Fruit fly (Drosophila melanogaster): Measurements from ENCODE around the gene CG11664.

CG11664 gene

dm6 chrX:873739-874138, 1.8 kb upstream of the CG11664 start:
- TF ChIP-seq Hnf4 (GFP tag; optimal IDR thresholded peaks at IDR 0.05): no peak
- no peak for TF ChIP-seq dl (GFP tag; optimal IDR thresholded peaks at IDR 0.05; ENCODE audit: insufficient read depth in 1 of 2, partially characterized antibody in 2 of 2)
- no peak for TF ChIP-seq lola (GFP tag; optimal IDR thresholded peaks at IDR 0.05)
- no peak for TF ChIP-seq CG32264 (GFP tag; optimal IDR thresholded peaks at IDR 0.05)
- peak; percentile 7 for TF ChIP-seq ey (GFP tag; optimal IDR thresholded peaks at IDR 0.05)
- TF ChIP-seq foxo (GFP tag; optimal IDR thresholded peaks at IDR 0.05): peak in 1 of 2 experiments; percentile 38
- no peak for TF ChIP-seq pan (optimal IDR thresholded peaks at IDR 0.05)
- TF ChIP-seq HLH106 (tag; optimal IDR thresholded peaks at IDR 0.05): peak; percentile 5
- no peak for TF ChIP-seq Hr83 (GFP tag; optimal IDR thresholded peaks at IDR 0.05; ENCODE audit: poor library complexity, severe bottlenecking)
- no peak for TF ChIP-seq Rel (GFP tag; optimal IDR thresholded peaks at IDR 0.05)
- TF ChIP-seq Rel (tag; optimal IDR thresholded peaks at IDR 0.05): no peak
- TF ChIP-seq rgr (GFP tag; optimal IDR thresholded peaks at IDR 0.05): no peak
- TF ChIP-seq N (GFP tag; optimal IDR thresholded peaks at IDR 0.05): no peak
- no peak for TF ChIP-seq CrebA (GFP tag; optimal IDR thresholded peaks at IDR 0.05; ENCODE audit: borderline replicate concordance)
- TF ChIP-seq fru (GFP tag; optimal IDR thresholded peaks at IDR 0.05): peak; percentile 34
- no peak for TF ChIP-seq GATAd (GFP tag; optimal IDR thresholded peaks at IDR 0.05)
- no peak for TF ChIP-seq sv (GFP tag; optimal IDR thresholded peaks at IDR 0.05)
- no peak for TF ChIP-seq usp (GFP tag; optimal IDR thresholded peaks at IDR 0.05)
- TF ChIP-seq Hr78 (GFP tag; optimal IDR thresholded peaks at IDR 0.05): no peak
- peak; percentile 24 for TF ChIP-seq h (GFP tag; optimal IDR thresholded peaks at IDR 0.05)
- no peak for TF ChIP-seq Dif (GFP tag; optimal IDR thresholded peaks at IDR 0.05; ENCODE audit: partially characterized antibody)
- no peak for TF ChIP-seq Vsx2 (GFP tag; optimal IDR thresholded peaks at IDR 0.05; ENCODE audit: partially characterized antibody)

DNA sequence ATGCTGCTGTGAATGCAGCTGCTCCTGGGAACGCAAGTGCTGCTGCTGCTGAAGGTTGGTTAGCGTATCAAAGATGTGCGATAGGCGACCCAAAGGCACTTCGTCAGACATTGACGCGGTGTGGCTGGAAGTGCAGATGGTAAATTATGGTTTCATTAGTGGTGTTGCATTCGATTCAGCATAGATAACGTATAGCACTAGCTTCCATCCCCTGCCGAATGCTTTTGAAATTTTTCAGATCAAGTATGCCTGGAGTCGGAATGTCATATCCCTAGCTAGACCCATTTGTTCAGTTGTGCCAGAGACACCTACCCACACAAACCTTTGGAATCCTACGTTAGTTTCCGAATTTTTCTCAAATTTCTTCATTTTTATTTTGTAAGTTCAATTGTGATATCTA, 18.6 kb downstream of the CG11664 start, which contains the start of gene CG11663:
CG11663 (plus strand) TSS at position 301 of the 400 bp plus-strand sequence.
- TF ChIP-seq Hr78 (GFP tag; optimal IDR thresholded peaks at IDR 0.05): no peak
- TF ChIP-seq GATAd (GFP tag; optimal IDR thresholded peaks at IDR 0.05): no peak
- no peak for TF ChIP-seq Abd-B (GFP tag; optimal IDR thresholded peaks at IDR 0.05)
- TF ChIP-seq Dfd (GFP tag; optimal IDR thresholded peaks at IDR 0.05): no peak
- no peak for TF ChIP-seq brk (GFP tag; optimal IDR thresholded peaks at IDR 0.05)
- no peak for TF ChIP-seq fru (GFP tag; optimal IDR thresholded peaks at IDR 0.05)
- TF ChIP-seq sv (GFP tag; optimal IDR thresholded peaks at IDR 0.05): no peak
- TF ChIP-seq Hnf4 (GFP tag; optimal IDR thresholded peaks at IDR 0.05): no peak
- TF ChIP-seq CG32264 (GFP tag; optimal IDR thresholded peaks at IDR 0.05): no peak
- no peak for TF ChIP-seq jim (GFP tag; optimal IDR thresholded peaks at IDR 0.05)
- TF ChIP-seq dmrt93B (GFP tag; optimal IDR thresholded peaks at IDR 0.05): no peak
- no peak for TF ChIP-seq sage (GFP tag; optimal IDR thresholded peaks at IDR 0.05)
- TF ChIP-seq br (GFP tag; optimal IDR thresholded peaks at IDR 0.05): no peak
- no peak for TF ChIP-seq psq (GFP tag; optimal IDR thresholded peaks at IDR 0.05)
- no peak for TF ChIP-seq h (GFP tag; optimal IDR thresholded peaks at IDR 0.05)
- no peak for TF ChIP-seq N (GFP tag; optimal IDR thresholded peaks at IDR 0.05)
- TF ChIP-seq foxo (GFP tag; optimal IDR thresholded peaks at IDR 0.05): no peak
- no peak for TF ChIP-seq Myc (optimal IDR thresholded peaks at IDR 0.05)

- TF ChIP-seq ey (GFP tag; optimal IDR thresholded peaks at IDR 0.05): no peak
- no peak for TF ChIP-seq Hr83 (GFP tag; optimal IDR thresholded peaks at IDR 0.05; ENCODE audit: poor library complexity, severe bottlenecking)
- peak; percentile 26 for TF ChIP-seq psq (GFP tag; optimal IDR thresholded peaks at IDR 0.05)
- peak; percentile 26 for TF ChIP-seq fru (GFP tag; optimal IDR thresholded peaks at IDR 0.05)
- TF ChIP-seq foxo (GFP tag; optimal IDR thresholded peaks at IDR 0.05): peak in 1 of 2 experiments; percentile 21
Observed at dm6 chrX:898367-898766, 22.8 kb downstream of the CG11664 start.

DNA sequence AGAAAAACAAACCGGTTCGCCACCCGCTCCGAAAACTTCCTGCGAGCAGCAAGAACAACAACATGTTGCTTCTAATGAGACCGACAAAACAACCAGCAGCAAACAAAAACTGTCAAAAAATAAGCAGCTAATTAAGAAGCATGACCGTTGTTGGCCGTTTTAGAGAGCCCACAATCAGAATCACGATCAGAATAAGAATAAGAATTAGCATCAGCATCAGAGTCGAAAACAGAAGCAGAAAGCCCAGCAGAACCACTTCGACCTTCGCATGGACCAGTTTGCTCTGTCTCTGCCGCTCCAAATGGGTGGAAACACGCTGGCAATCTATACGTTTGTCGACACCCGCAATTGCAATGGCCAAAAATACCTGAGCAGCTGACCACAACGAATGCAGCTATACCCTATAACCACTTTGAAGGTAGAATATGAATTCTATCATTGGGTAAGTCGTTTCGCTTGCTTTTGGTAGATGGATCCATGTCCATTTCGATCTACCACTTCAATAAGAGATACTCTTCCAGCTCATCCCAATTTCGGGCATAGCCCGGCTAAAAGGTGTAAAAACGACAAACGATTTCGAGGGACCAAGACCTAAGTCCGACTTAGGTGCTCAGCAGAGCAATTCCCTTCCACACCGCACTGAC, 24.0 kb downstream of the CG11664 start:
- TF ChIP-seq Dfd (GFP tag; optimal IDR thresholded peaks at IDR 0.05): no peak

DNA sequence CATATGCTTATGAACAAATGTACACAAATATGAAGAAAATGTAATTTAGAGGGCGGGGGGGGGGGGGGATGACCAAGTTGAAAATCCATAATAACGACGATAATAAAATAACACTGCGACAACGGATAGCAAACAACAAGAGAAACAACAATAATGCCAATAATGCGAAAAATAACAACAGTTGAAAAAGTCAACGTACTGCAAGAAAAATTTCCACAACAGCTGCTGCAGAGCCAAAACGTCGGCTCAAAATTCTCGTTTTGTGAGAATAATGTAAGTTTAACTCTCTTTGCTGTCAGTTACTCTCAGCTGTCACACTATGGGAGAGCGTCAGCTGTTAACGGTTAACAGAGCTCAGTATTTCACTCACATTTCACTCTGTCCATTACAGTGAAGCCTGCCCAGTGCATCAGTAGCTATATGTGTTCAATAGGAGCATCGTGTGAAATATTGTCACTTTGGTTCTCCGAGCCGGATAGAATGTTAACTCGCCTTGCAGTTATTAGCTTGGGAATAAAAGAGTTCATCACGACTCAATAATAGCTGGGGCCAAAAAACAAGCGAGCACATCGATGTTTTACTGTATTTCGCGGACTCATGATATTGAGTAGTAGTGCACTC, 25.3 kb downstream of the CG11664 start:
- TF ChIP-seq sage (GFP tag; optimal IDR thresholded peaks at IDR 0.05) (peak; percentile 69), Sp1 (GFP tag; optimal IDR thresholded peaks at IDR 0.05) (peak; percentile 88), Rel (GFP tag; optimal IDR thresholded peaks at IDR 0.05) (no peak), Rel (tag; optimal IDR thresholded peaks at IDR 0.05) (peak; percentile 66), rgr (GFP tag; optimal IDR thresholded peaks at IDR 0.05) (peak; percentile 88), Jra (GFP tag; optimal IDR thresholded peaks at IDR 0.05) (peak; percentile 11), foxo (GFP tag; optimal IDR thresholded peaks at IDR 0.05) (peak; percentile 32 to 91), CG9705 (GFP tag; optimal IDR thresholded peaks at IDR 0.05) (peak; percentile 82), Mio (GFP tag; optimal IDR thresholded peaks at IDR 0.05) (peak; percentile 50), psq (GFP tag; optimal IDR thresholded peaks at IDR 0.05) (peak; percentile 81), pan (optimal IDR thresholded peaks at IDR 0.05) (no peak), N (GFP tag; optimal IDR thresholded peaks at IDR 0.05) (no peak), Dfd (GFP tag; optimal IDR thresholded peaks at IDR 0.05) (no peak), fru (GFP tag; optimal IDR thresholded peaks at IDR 0.05) (peak; percentile 92), Hr83 (GFP tag; optimal IDR thresholded peaks at IDR 0.05; ENCODE audit: poor library complexity, severe bottlenecking) (no peak), Abd-B (GFP tag; optimal IDR thresholded peaks at IDR 0.05) (no peak), br (GFP tag; optimal IDR thresholded peaks at IDR 0.05) (peak; percentile 92), GATAd (GFP tag; optimal IDR thresholded peaks at IDR 0.05) (no peak), HLH106 (tag; optimal IDR thresholded peaks at IDR 0.05) (peak; percentile 93), Myc (optimal IDR thresholded peaks at IDR 0.05) (no peak), dl (GFP tag; optimal IDR thresholded peaks at IDR 0.05; ENCODE audit: insufficient read depth in 1 of 2, partially characterized antibody in 2 of 2) (peak in 1 of 2 experiments; percentile 38), Hr78 (GFP tag; optimal IDR thresholded peaks at IDR 0.05) (no peak), jim (GFP tag; optimal IDR thresholded peaks at IDR 0.05) (no peak), tai (GFP tag; optimal IDR thresholded peaks at IDR 0.05) (peak; percentile 82), Hnf4 (GFP tag; optimal IDR thresholded peaks at IDR 0.05) (peak; percentile 84), usp (GFP tag; optimal IDR thresholded peaks at IDR 0.05) (no peak)

Data from whole organism, wandering third instar larva.